Fruit fly (Drosophila melanogaster) whole organism, embryonic: ENCODE data around the gene CG11052.

Experiments
- Atf3 ChIP-seq: fragments of 200-800 bp; sonication (Bioruptor generic); optimal IDR thresholded peaks from 3 replicates; lab custom pipeline; 2016; ENCODE audit warnings: missing biosample characterization, missing genetic modification characterization
- C15 ChIP-seq: fragments of 200-800 bp; sonication (Bioruptor generic); IDR thresholded peaks from 3 replicates; pipeline ENCODE4 v1.3.6; 2022; ENCODE audit warnings: missing biosample characterization, missing genetic modification characterization
- CG10431 ChIP-seq: fragments of 200-800 bp; sonication (Bioruptor generic); optimal IDR thresholded peaks from 3 replicates; lab custom pipeline; 2018; ENCODE audit warnings: missing biosample characterization, mild to moderate bottlenecking, missing genetic modification characterization
- CG10565 ChIP-seq: fragments of 200-800 bp; sonication (Bioruptor generic); optimal IDR thresholded peaks from 3 replicates; lab custom pipeline; 2016; ENCODE audit warnings: missing biosample characterization, mild to moderate bottlenecking, missing genetic modification characterization
- CG10654 ChIP-seq: fragments of 200-800 bp; sonication (Bioruptor generic); optimal IDR thresholded peaks from 2 replicates; lab custom pipeline; 2016; ENCODE audit warnings: missing biosample characterization, missing genetic modification characterization
- CG10979 ChIP-seq: fragments of 200-800 bp; sonication (Bioruptor generic); optimal IDR thresholded peaks from 2 replicates; lab custom pipeline; 2018; ENCODE audit warnings: missing biosample characterization, mild to moderate bottlenecking, missing genetic modification characterization, moderate library complexity
- CG13624 ChIP-seq: fragments of 200-800 bp; sonication (Bioruptor generic); optimal IDR thresholded peaks from 2 replicates; lab custom pipeline; 2016; ENCODE audit warnings: missing biosample characterization, missing genetic modification characterization
- CG14050 ChIP-seq: fragments of 200-800 bp; sonication (Bioruptor generic); IDR thresholded peaks from 3 replicates; pipeline ENCODE4 v1.3.6; 2022; ENCODE audit warnings: missing biosample characterization, missing genetic modification characterization
- CG1647 ChIP-seq: fragments of 200-800 bp; sonication (Bioruptor generic); optimal IDR thresholded peaks from 3 replicates; lab custom pipeline; 2016; ENCODE audit warnings: missing biosample characterization, missing genetic modification characterization
- CG17912 ChIP-seq: fragments of 200-800 bp; sonication (Bioruptor generic); optimal IDR thresholded peaks from 2 replicates; lab custom pipeline; 2018; ENCODE audit warnings: missing biosample characterization, mild to moderate bottlenecking, missing genetic modification characterization
- CG2202 ChIP-seq: fragments of 200-800 bp; sonication (Bioruptor generic); optimal IDR thresholded peaks from 2 replicates; lab custom pipeline; 2018; ENCODE audit warnings: missing biosample characterization, mild to moderate bottlenecking, missing genetic modification characterization
- CG30020 ChIP-seq: fragments of 200-800 bp; optimal IDR thresholded peaks from 2 replicates; lab custom pipeline; 2019; ENCODE audit warnings: missing biosample characterization, mild to moderate bottlenecking, missing genetic modification characterization, moderate library complexity
- CG4730 ChIP-seq: fragments of 200-800 bp; sonication (Bioruptor generic); IDR thresholded peaks from 2 replicates; pipeline ENCODE4 v1.3.6; 2022; ENCODE audit warnings: missing biosample characterization, missing genetic modification characterization
- CG6254 ChIP-seq: fragments of 200-800 bp; sonication (Bioruptor generic); optimal IDR thresholded peaks from 3 replicates; lab custom pipeline; 2017; ENCODE audit warnings: mild to moderate bottlenecking, missing biosample characterization, missing genetic modification reagents, missing genetic modification characterization
- CG6791 ChIP-seq: fragments of 200-800 bp; sonication (Bioruptor generic); IDR thresholded peaks from 3 replicates; pipeline ENCODE4 v1.3.6; 2022; ENCODE audit warnings: missing biosample characterization, missing genetic modification characterization; ENCODE audit not compliant: partially characterized antibody
- CG8290 ChIP-seq, 3 experiments: fragments of 200-800 bp; sonication (Bioruptor generic); optimal IDR thresholded peaks; 2 replicates each; lab custom pipeline; 2016 to 2019; ENCODE audit warnings: missing biosample characterization in 3 of 3, missing genetic modification characterization in 3 of 3, mild to moderate bottlenecking in 2 of 3, moderate library complexity in 1 of 3
- CG9932 ChIP-seq: fragments of 200-800 bp; sonication (Bioruptor generic); IDR thresholded peaks from 2 replicates; pipeline ENCODE4 v1.3.6; 2022; ENCODE audit warnings: missing biosample characterization, missing genetic modification characterization
- Doc3 ChIP-seq: fragments of 200-800 bp; sonication (Bioruptor generic); IDR thresholded peaks from 3 replicates; pipeline ENCODE4 v1.3.6; 2022; ENCODE audit warnings: missing biosample characterization, missing genetic modification characterization; ENCODE audit not compliant: partially characterized antibody
- H15 ChIP-seq: fragments of 200-800 bp; sonication (Bioruptor generic); IDR thresholded peaks from 3 replicates; pipeline ENCODE4 v1.3.6; 2022; ENCODE audit warnings: missing biosample characterization, missing genetic modification characterization
- Hmx ChIP-seq: fragments of 200-800 bp; sonication (Bioruptor generic); optimal IDR thresholded peaks from 2 replicates; lab custom pipeline; 2016; ENCODE audit warnings: missing biosample characterization, missing genetic modification characterization
- Hsf ChIP-seq: fragments of 200-800 bp; sonication (Bioruptor generic); optimal IDR thresholded peaks from 3 replicates; lab custom pipeline; 2016; ENCODE audit warnings: missing biosample characterization, missing genetic modification characterization
- MBD-R2 ChIP-seq: fragments of 200-800 bp; sonication (Bioruptor generic); IDR thresholded peaks from 2 replicates; pipeline ENCODE4 v1.3.6; 2022; ENCODE audit warnings: missing biosample characterization, missing genetic modification characterization
- MTF-1 ChIP-seq: fragments of 200-800 bp; sonication (Bioruptor generic); optimal IDR thresholded peaks from 2 replicates; lab custom pipeline; 2018; ENCODE audit warnings: missing biosample characterization, mild to moderate bottlenecking, missing genetic modification characterization, borderline replicate concordance
- NFAT ChIP-seq: fragments of 200-800 bp; sonication (Bioruptor generic); IDR thresholded peaks from 2 replicates; pipeline ENCODE4 v1.3.6; 2022; ENCODE audit warnings: missing biosample characterization, missing genetic modification characterization
- NK7.1 ChIP-seq: fragments of 200-800 bp; sonication (Bioruptor generic); optimal IDR thresholded peaks from 3 replicates; lab custom pipeline; 2016; ENCODE audit warnings: missing biosample characterization, missing genetic modification characterization
- Optix ChIP-seq: fragments of 200-800 bp; sonication (Bioruptor generic); IDR thresholded peaks from 3 replicates; pipeline ENCODE4 v1.3.6; 2022; ENCODE audit warnings: missing biosample characterization, missing genetic modification characterization
- Rfx ChIP-seq: fragments of 200-800 bp; sonication (Bioruptor generic); IDR thresholded peaks from 2 replicates; pipeline ENCODE4 v1.3.6; 2022; ENCODE audit warnings: missing biosample characterization, missing genetic modification characterization
- Scr ChIP-seq: fragments of 200-800 bp; sonication (Bioruptor generic); IDR thresholded peaks from 2 replicates; pipeline ENCODE4 v1.3.6; 2022; ENCODE audit warnings: missing biosample characterization, missing genetic modification characterization; ENCODE audit not compliant: partially characterized antibody
- Taf1 ChIP-seq: fragments of 200-800 bp; sonication (Bioruptor generic); IDR thresholded peaks from 2 replicates; pipeline ENCODE4 v1.3.6; 2022; ENCODE audit warnings: missing biosample characterization, missing genetic modification characterization
- ato ChIP-seq: fragments of 200-800 bp; sonication (Bioruptor generic); IDR thresholded peaks from 2 replicates; pipeline ENCODE4 v1.3.6; 2022; ENCODE audit warnings: missing biosample characterization, missing genetic modification characterization; ENCODE audit not compliant: partially characterized antibody
- bigmax ChIP-seq: fragments of 200-800 bp; sonication (Bioruptor generic); optimal IDR thresholded peaks from 2 replicates; lab custom pipeline; 2018; ENCODE audit warnings: missing biosample characterization, mild to moderate bottlenecking, missing genetic modification characterization
- btn ChIP-seq: fragments of 200-800 bp; sonication (Bioruptor generic); optimal IDR thresholded peaks from 2 replicates; lab custom pipeline; 2016; ENCODE audit warnings: missing biosample characterization, missing genetic modification characterization
- crol ChIP-seq: fragments of 200-800 bp; sonication (Bioruptor generic); IDR thresholded peaks from 2 replicates; pipeline ENCODE4 v1.3.6; 2022; ENCODE audit warnings: missing biosample characterization, missing genetic modification characterization
- ewg ChIP-seq: fragments of 200-800 bp; sonication (Bioruptor generic); optimal IDR thresholded peaks from 3 replicates; lab custom pipeline; 2017; ENCODE audit warnings: mild to moderate bottlenecking, missing biosample characterization, missing genetic modification reagents, missing genetic modification characterization
- exex ChIP-seq: fragments of 200-800 bp; sonication (Bioruptor generic); optimal IDR thresholded peaks from 4 replicates; lab custom pipeline; 2018; ENCODE audit warnings: missing biosample characterization, mild to moderate bottlenecking, missing genetic modification characterization, moderate library complexity
- fd96Cb ChIP-seq: fragments of 200-800 bp; sonication (Bioruptor generic); optimal IDR thresholded peaks from 2 replicates; lab custom pipeline; 2018; ENCODE audit warnings: missing biosample characterization, mild to moderate bottlenecking, missing genetic modification characterization, moderate library complexity
- maf-S ChIP-seq: fragments of 200-800 bp; sonication (Bioruptor generic); optimal IDR thresholded peaks from 2 replicates; lab custom pipeline; 2016; ENCODE audit warnings: missing biosample characterization, missing genetic modification characterization
- pb ChIP-seq: fragments of 200-800 bp; sonication (Bioruptor generic); optimal IDR thresholded peaks from 3 replicates; lab custom pipeline; 2016; ENCODE audit warnings: missing biosample characterization, missing genetic modification characterization
- pita ChIP-seq: fragments of 200-800 bp; sonication (Bioruptor generic); optimal IDR thresholded peaks from 2 replicates; lab custom pipeline; 2017; ENCODE audit warnings: missing biosample characterization, mild to moderate bottlenecking, missing genetic modification characterization
- salm ChIP-seq: fragments of 200-800 bp; sonication (Bioruptor generic); optimal IDR thresholded peaks from 2 replicates; lab custom pipeline; 2018; ENCODE audit warnings: missing biosample characterization, mild to moderate bottlenecking, missing genetic modification characterization
- seq ChIP-seq: fragments of 200-800 bp; sonication (Bioruptor generic); IDR thresholded peaks from 2 replicates; pipeline ENCODE4 v1.3.6; 2022; ENCODE audit warnings: missing biosample characterization, missing genetic modification characterization
- sim ChIP-seq: fragments of 200-800 bp; sonication (Bioruptor generic); IDR thresholded peaks from 2 replicates; pipeline ENCODE4 v1.3.6; 2022; ENCODE audit warnings: missing biosample characterization, missing genetic modification characterization
- tap ChIP-seq: fragments of 200-800 bp; optimal IDR thresholded peaks from 3 replicates; lab custom pipeline; 2019; ENCODE audit warnings: missing biosample characterization, mild to moderate bottlenecking, missing genetic modification characterization, moderate library complexity
- tna ChIP-seq: fragments of 200-800 bp; sonication (Bioruptor generic); IDR thresholded peaks from 2 replicates; pipeline ENCODE4 v1.3.6; 2022; ENCODE audit warnings: missing biosample characterization, missing genetic modification characterization; ENCODE audit not compliant: partially characterized antibody
- usp ChIP-seq: fragments of >200 bp; optimal IDR thresholded peaks from 2 replicates; lab custom pipeline; 2017; ENCODE audit warnings: missing biosample characterization, missing genetic modification characterization
- zen2 ChIP-seq: fragments of 200-800 bp; sonication (Bioruptor generic); IDR thresholded peaks from 3 replicates; pipeline ENCODE4 v1.3.6; 2022; ENCODE audit warnings: missing biosample characterization, missing genetic modification characterization; ENCODE audit not compliant: partially characterized antibody

Gene CG11052

DNA sequence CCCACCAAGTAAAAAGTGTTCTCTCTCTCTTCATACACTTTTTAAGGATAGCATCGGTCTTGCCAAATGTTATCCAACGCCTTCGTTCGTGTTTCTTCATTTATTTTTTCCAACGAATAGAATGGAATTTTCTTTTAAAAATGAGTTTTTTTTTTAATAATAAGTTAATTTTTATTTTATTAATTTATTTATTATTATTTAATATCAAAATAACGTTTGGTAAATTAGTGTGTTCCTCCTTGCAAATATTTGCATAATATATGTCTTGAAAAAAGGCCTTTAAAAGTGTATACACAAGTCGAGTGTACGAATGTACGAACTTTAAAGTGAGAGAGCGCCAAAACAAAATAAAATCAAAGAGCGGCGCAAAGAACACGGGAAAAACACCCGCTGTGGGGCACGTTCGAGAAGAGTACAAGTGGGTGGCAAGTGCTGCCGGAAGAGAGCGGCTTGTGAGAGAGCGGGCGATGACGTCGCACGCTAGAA, 18.1 kb upstream of the CG11052 start (continued):
- TF ChIP-seq CG10654 (GFP tag; lab: Kevin White, UChicago) (peak; percentile 25), maf-S (no peak), pita (GFP tag; lab: Kevin White, UChicago) (no peak), exex (tag; lab: Kevin White, UChicago) (peak; percentile 40), CG9932 (GFP tag; lab: Robert Waterston, UW) (peak; percentile 73), Scr (GFP tag; lab: Robert Waterston, UW) (no peak), tap (peak; percentile 77), NK7.1 (GFP tag; lab: Kevin White, UChicago) (peak; percentile 27), fd96Cb (tag; lab: Kevin White, UChicago) (peak; percentile 83), CG8290 (GFP tag; optimal IDR thresholded peaks at IDR 0.05; lab: Kevin White, UChicago) (no peak), CG8290 (tag; optimal IDR thresholded peaks at IDR 0.05; lab: Kevin White, UChicago) (no peak), zen2 (no peak), Rfx (peak; percentile 76), CG6254 (GFP tag; lab: Kevin White, UChicago) (peak; percentile 76), CG10979 (tag; lab: Kevin White, UChicago) (peak; percentile 89), salm (peak; percentile 89), CG6791 (GFP tag; lab: Robert Waterston, UW) (peak; percentile 39; the same call in 1 of the 3 replicates), sim (peak; percentile 26; the same call in 1 of the 2 replicates), H15 (GFP tag; lab: Robert Waterston, UW) (0 out of 3 replicates have a peak, but pooled peaks have one; percentile 48), C15 (GFP tag; lab: Robert Waterston, UW) (no peak), Taf1 (GFP tag; lab: Robert Waterston, UW) (no peak), Hmx (no peak), CG14050 (GFP tag; lab: Robert Waterston, UW) (peak; percentile 53; the same call in 1 of the 3 replicates), CG10431 (peak; percentile 85)

DNA sequence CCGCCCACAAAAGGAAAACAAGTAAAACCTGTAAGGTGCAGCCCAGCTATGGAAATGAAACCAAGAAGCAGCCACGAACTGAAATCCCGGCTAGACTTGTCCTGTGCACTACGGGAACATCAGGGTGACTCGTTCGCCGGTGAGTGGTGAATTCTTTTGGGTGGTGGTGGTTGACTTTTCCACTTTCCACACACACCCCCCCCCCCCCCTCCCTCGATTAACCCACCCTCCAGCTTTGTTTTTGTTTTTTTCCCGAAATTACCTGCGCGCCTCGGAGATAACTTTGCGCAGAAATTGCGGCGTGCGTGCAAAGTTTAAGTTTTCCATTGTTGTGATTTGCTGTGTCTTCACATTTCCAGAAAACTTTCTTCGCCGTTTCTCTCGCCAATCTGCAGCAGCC, 17.4 kb upstream of the CG11052 start:
- 0 out of 2 replicates have a peak, but pooled peaks have one; percentile 15 for TF ChIP-seq MBD-R2 (GFP tag; lab: Robert Waterston, UW)
- TF ChIP-seq bigmax (GFP tag; lab: Kevin White, UChicago), result no peak
- TF ChIP-seq crol, result peak; percentile 72
- peak; percentile 47 for TF ChIP-seq ewg (GFP tag; lab: Kevin White, UChicago)
- TF ChIP-seq Hsf (GFP tag; lab: Kevin White, UChicago), result no peak
- no peak for TF ChIP-seq CG10565 (GFP tag; lab: Kevin White, UChicago)
- peak; percentile 59 for TF ChIP-seq seq
- TF ChIP-seq CG2202, result no peak

DNA sequence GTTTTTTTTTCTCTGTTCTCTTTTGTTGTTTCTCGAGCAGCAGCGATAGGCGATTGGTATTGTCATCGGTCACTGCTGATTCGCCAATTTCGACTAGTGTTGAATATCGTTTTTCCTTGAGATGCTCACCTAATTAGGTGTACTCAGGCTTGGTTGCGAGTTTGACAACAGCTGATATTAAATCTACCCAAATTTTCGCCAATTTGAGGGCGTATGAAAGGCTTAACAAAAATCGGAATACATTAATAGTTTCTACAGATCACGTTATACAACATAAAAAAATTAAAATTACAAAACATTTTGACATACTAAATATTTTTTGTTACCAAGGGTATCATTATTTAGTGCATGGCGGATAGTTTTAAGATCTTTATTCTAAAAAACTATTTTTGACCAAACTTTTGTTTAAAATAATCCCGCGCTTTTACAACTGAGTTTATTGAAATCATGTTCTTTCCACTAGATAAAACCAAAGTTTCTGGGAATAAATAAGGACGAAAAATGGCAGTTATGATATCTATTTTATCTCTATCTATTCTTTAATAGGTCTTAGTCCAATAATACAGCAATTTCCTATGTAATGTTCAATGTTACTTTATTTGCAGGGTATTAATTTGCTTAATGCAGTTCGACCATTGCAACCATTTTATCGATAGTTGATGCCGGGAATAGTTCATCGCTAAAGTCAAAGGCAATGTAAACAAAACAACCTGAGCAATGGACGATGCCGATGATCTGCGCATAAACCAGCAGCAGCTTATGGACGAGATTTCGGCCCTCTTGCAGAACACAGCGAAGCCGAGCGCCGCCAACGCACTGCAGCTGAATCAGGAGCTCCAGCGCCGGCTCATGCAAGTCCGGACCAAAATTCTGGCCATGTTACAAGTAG, 4.3 kb upstream of the CG11052 start, which contains the start of the genes CG10435 and Pbp95:
CG10435 (minus strand) TSS at position 81 of the 889 bp plus-strand sequence.
Pbp95 (plus strand) TSS at position 671 of the 889 bp plus-strand sequence.
- no peak for TF ChIP-seq MTF-1 (GFP tag; lab: Kevin White, UChicago)
- peak; percentile 42 for TF ChIP-seq CG1647 (GFP tag; lab: Kevin White, UChicago)
- peak; percentile 5; the same call in 1 of the 3 replicates for TF ChIP-seq Optix (GFP tag; lab: Robert Waterston, UW)
- TF ChIP-seq Scr (GFP tag; lab: Robert Waterston, UW), result peak; percentile 72
- peak; percentile 50 for TF ChIP-seq CG30020 (tag; lab: Kevin White, UChicago)
- TF ChIP-seq btn, result no peak
- TF ChIP-seq usp (GFP tag; lab: Kevin White, UChicago), result no peak
- no peak for TF ChIP-seq pb (GFP tag; lab: Kevin White, UChicago)
- TF ChIP-seq NFAT (GFP tag; lab: Robert Waterston, UW), result peak; percentile 70
- TF ChIP-seq tna (GFP tag; lab: Robert Waterston, UW), result peak; percentile 54
- TF ChIP-seq CG13624, result peak; percentile 66
- no peak for TF ChIP-seq CG17912 (GFP tag; lab: Kevin White, UChicago)
- peak; percentile 28 for TF ChIP-seq Atf3 (GFP tag; lab: Kevin White, UChicago)
- TF ChIP-seq ato (GFP tag; lab: Robert Waterston, UW), result peak; percentile 53; the same call in 1 of the 2 replicates
- no peak for TF ChIP-seq CG10654 (GFP tag; lab: Kevin White, UChicago)
- no peak for TF ChIP-seq CG4730 (GFP tag; lab: Robert Waterston, UW)
- peak; percentile 66 for TF ChIP-seq Doc3
